Worm (Caenorhabditis elegans): ENCODE measurements around the gene Y59C2A.1.

Y59C2A.1 gene

ce11 chrII:2202147-2202546 is 5.8 kb upstream of the Y59C2A.1 start:
- peak; percentile 98 for TF ChIP-seq aha-1 (tag)
- no peak for TF ChIP-seq nhr-111 (GFP tag; optimal IDR thresholded peaks at IDR 0.05)

DNA sequence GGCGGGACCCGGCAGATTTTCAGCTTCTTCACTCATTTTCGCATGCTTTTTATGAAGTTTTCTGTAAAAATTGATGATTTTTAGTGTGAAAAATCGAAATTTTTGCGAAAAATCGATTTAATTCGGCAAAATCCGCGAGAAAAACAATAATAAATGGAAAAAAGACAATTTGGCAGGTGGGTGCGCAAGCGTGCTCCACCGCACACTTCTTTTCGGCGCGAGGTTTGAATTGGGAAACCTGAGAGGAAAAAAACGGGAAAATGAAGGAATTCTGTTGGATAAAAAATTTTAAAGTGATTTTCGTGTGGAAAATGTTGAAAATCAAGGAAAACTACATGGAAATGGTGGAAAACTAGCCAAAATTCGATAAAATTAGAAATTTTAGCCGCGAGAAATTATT is 3.8 kb upstream of the Y59C2A.1 start, which contains the start of gene Y59C2A.2:
Gene Y59C2A.2, minus strand, starts transcription at position 61 of the 400 bp plus-strand sequence.
- TF ChIP-seq ctbp-1 (GFP tag; IDR thresholded peaks at IDR 0.05), result no peak
- peak; percentile 22 for TF ChIP-seq hlh-30 (tag; optimal IDR thresholded peaks at IDR 0.05; ENCODE audit: insufficient read depth)
- peak; percentile 11 for TF ChIP-seq lin-13 (GFP tag; optimal IDR thresholded peaks at IDR 0.05)
- peak; percentile 70 for TF ChIP-seq mes-2 (tag; optimal IDR thresholded peaks at IDR 0.05; ENCODE audit: poor library complexity, severe bottlenecking)
- peak; percentile 87 for TF ChIP-seq dpl-1 (GFP tag; optimal IDR thresholded peaks at IDR 0.05)
- TF ChIP-seq mxl-2 (GFP tag; conservative IDR thresholded peaks at IDR 0.05), result no peak
- peak; percentile 49 for TF ChIP-seq aha-1 (tag)
- peak in 1 of 2 experiments; percentile 67 for TF ChIP-seq lsy-2 (tag; optimal IDR thresholded peaks at IDR 0.05)
- TF ChIP-seq fkh-10 (GFP tag; optimal IDR thresholded peaks at IDR 0.05), result peak; percentile 4
- TF ChIP-seq lin-38 (GFP tag; IDR thresholded peaks at IDR 0.05), result peak; percentile 92
- no peak for TF ChIP-seq ceh-20 (GFP tag; IDR thresholded peaks at IDR 0.05)

DNA sequence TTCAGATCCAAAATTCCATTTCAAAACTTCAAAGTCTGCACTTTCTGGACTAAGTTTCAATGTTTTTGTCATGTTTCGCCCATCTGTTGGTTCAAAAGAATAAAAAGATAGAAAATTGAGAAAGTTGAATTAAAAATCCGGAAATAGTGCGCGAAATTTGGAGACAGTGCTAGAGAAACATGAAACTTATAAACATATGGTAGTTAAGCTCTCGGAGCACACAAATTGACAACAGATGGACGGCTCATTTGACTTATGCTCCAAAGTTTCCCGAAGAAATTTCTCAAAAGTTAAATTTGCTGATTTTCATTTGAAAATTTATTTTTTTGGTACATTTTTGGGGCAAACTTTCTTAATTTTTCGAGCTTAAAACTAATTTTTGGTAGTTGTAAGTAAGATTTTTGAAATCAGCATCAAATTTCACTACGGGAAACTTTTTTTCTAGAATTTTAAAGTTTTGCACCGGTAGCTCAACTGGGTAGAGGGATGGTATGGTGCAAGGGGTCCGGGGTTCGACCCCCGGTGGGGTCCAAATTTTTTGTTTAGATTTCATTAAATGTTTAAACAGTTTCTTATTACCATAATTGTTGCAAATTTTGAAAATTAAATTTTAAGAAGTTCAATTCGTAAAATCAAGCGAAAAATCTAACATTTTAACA is 1.7 kb upstream of the Y59C2A.1 start:
- TF ChIP-seq unc-62 (GFP tag; optimal IDR thresholded peaks at IDR 0.05 in 1 of 2) (peak in 1 of 2 experiments; percentile 56), unc-62 (tag; optimal IDR thresholded peaks at IDR 0.05) (no peak), zip-11 (GFP tag; IDR thresholded peaks at IDR 0.05) (no peak), snpc-1.2 (GFP tag; IDR thresholded peaks at IDR 0.05) (no peak), set-16 (GFP tag; IDR thresholded peaks at IDR 0.05) (no peak)

- TF ChIP-seq set-16 (GFP tag; IDR thresholded peaks at IDR 0.05) (peak; percentile 52; the same call in 1 of the 2 replicates), unc-39 (tag; optimal IDR thresholded peaks at IDR 0.05) (no peak)
Measured at ce11 chrII:2215512-2215911, 7.6 kb downstream of the Y59C2A.1 start.

DNA sequence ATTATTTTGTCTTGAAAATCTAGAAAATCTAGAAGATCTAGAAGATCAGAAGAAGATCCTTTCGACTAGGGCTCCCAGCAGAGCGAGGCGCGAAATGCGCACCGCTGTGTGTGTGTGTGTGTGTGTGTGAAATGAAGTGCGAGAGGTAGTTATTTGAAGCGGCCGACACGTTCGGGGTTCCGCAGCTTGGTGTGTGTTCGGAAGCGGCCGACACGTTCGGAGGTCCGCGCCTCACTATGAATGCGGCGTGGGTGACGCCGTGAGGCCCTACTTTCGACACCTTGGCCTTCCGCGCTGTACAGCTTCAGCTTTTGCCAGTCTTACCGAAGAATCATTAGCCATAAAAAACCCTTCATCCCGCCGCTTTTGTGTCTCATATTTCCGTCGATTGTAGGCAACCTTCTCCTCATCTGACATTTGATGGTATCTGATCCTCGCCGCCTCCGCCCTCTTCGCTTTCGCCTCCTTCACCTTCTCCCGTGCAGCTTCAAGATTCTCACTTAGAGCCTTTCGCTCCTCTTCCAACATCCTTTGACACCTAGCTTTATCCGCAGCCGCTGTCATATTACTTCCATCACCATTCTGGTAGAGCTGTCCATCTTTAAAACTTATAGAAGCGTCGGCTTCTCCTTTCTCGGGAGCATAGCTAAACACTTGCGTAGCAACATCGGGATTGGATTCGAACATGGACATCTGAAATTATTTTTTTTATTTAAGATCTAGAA is 9.2 kb downstream of the Y59C2A.1 start:
- TF ChIP-seq unc-130 (GFP tag; optimal IDR thresholded peaks at IDR 0.05), result no peak
- peak; percentile 96 for TF ChIP-seq aha-1 (tag)
- peak; percentile 53; the same call in 1 of the 2 replicates for TF ChIP-seq set-16 (GFP tag; IDR thresholded peaks at IDR 0.05)
- no peak for TF ChIP-seq cey-2 (tag; optimal IDR thresholded peaks at IDR 0.05; ENCODE audit: borderline replicate concordance, insufficient read depth)
- no peak for TF ChIP-seq tag-97 (GFP tag; IDR thresholded peaks at IDR 0.05)
- TF ChIP-seq unc-62 (GFP tag; optimal IDR thresholded peaks at IDR 0.05 in 1 of 2), result peak in 1 of 2 experiments; percentile 90
- TF ChIP-seq unc-62 (tag; optimal IDR thresholded peaks at IDR 0.05), result no peak

DNA sequence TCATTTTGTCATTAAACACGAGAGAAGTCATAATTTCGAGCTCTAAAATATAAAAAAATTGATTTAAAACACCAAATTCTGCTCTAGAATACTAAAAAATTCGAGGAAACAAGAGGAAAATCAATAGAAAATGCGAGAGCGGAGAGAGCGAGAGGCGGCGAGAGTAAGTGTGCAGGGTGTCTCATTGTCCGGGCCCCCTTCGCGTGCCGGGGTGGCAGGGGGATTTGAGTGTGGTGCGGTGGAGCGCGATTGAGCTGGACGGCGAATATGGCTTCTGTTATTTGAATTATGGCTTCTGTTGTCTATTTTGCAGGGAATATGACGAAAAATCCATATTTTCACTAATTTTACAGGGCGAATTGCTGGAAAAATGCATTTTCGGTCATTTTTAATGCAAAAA is 12.0 kb downstream of the Y59C2A.1 start, which contains the start of gene Y59C2A.3:
Gene Y59C2A.3, minus strand, starts transcription at position 42 of the 400 bp plus-strand sequence.
- TF ChIP-seq lim-7 (GFP tag; IDR thresholded peaks at IDR 0.05) (no peak), lin-15B (tag; optimal IDR thresholded peaks at IDR 0.05) (no peak), rbr-2 (tag; optimal IDR thresholded peaks at IDR 0.05) (peak; percentile 65), dpl-1 (GFP tag; optimal IDR thresholded peaks at IDR 0.05) (peak; percentile 19), gei-8 (GFP tag; optimal IDR thresholded peaks at IDR 0.05) (no peak), aha-1 (tag) (peak; percentile 58), T20F7.1 (GFP tag; optimal IDR thresholded peaks at IDR 0.05) (no peak), nhr-6 (tag; optimal IDR thresholded peaks at IDR 0.05) (no peak), nhr-28 (tag; optimal IDR thresholded peaks at IDR 0.05) (no peak), snpc-4 (tag; optimal IDR thresholded peaks at IDR 0.05) (no peak), hlh-11 (tag; optimal IDR thresholded peaks at IDR 0.05) (peak; percentile 17), saeg-2 (GFP tag; IDR thresholded peaks at IDR 0.05) (no peak), dmd-6 (GFP tag; IDR thresholded peaks at IDR 0.05) (no peak), ceh-20 (GFP tag; IDR thresholded peaks at IDR 0.05) (no peak), dmd-9 (GFP tag; IDR thresholded peaks at IDR 0.05) (no peak), ZK546.5 (tag; optimal IDR thresholded peaks at IDR 0.05) (no peak), pha-4 (GFP tag; IDR thresholded peaks at IDR 0.05) (no peak), pha-4 (tag; optimal IDR thresholded peaks at IDR 0.05) (no peak), ceh-44 (GFP tag; IDR thresholded peaks at IDR 0.05) (no peak), set-16 (GFP tag; IDR thresholded peaks at IDR 0.05) (peak; percentile 80), zip-2 (tag; optimal IDR thresholded peaks at IDR 0.05) (no peak), nhr-77 (tag; optimal IDR thresholded peaks at IDR 0.05) (no peak), Y48G9A.11 (GFP tag; IDR thresholded peaks at IDR 0.05) (no peak)
